Worm (Caenorhabditis elegans): ENCODE results near the gene spex-3.

ce11 chrIII:1689927-1690326 lies 12.3 kb downstream of the spex-3 start, which contains the start of gene Y22D7AR.14:
- TF ChIP-seq ceh-82 (tag; optimal IDR thresholded peaks at IDR 0.05) (no peak), ceh-62 (tag; optimal IDR thresholded peaks at IDR 0.05) (no peak), D1046.2 (GFP tag; IDR thresholded peaks at IDR 0.05) (no peak), dpl-1 (GFP tag; optimal IDR thresholded peaks at IDR 0.05) (no peak), lin-39 (tag; optimal IDR thresholded peaks at IDR 0.05) (no peak), unc-39 (tag; optimal IDR thresholded peaks at IDR 0.05) (no peak), Y5F2A.4 (GFP tag; optimal IDR thresholded peaks at IDR 0.05) (no peak), nhr-76 (tag; optimal IDR thresholded peaks at IDR 0.05) (no peak)

Measured in whole organism, L4 larva.